Fruit fly (Drosophila melanogaster) whole organism, pupa: ENCODE measurements around the gene Cpr66D.

Experiments used
- CG12605 ChIP-seq: fragments of 200-800 bp; sonication (Bioruptor generic); IDR thresholded peaks from 2 replicates; pipeline ENCODE4 v1.3.6; 2022; ENCODE audit warnings: missing biosample characterization, missing genetic modification characterization
- CG14655 ChIP-seq: fragments of 200-800 bp; sonication (Bioruptor generic); optimal IDR thresholded peaks from 3 replicates; lab custom pipeline; 2017; ENCODE audit warnings: mild to moderate bottlenecking, missing biosample characterization, missing genetic modification reagents, missing genetic modification characterization
- CG17806 ChIP-seq: fragments of 200-800 bp; sonication (Bioruptor generic); optimal IDR thresholded peaks from 2 replicates; lab custom pipeline; 2018; ENCODE audit warnings: missing biosample characterization, mild to moderate bottlenecking, missing genetic modification characterization, moderate library complexity
- CG34367 ChIP-seq: fragments of 200-800 bp; sonication (Bioruptor generic); optimal IDR thresholded peaks from 2 replicates; lab custom pipeline; 2018; ENCODE audit warnings: missing biosample characterization, mild to moderate bottlenecking, missing genetic modification characterization
- CG8301 ChIP-seq: fragments of 200-800 bp; sonication (Bioruptor generic); optimal IDR thresholded peaks from 2 replicates; lab custom pipeline; 2018; ENCODE audit warnings: missing biosample characterization, mild to moderate bottlenecking, missing genetic modification characterization
- CG9948 ChIP-seq: fragments of 200-800 bp; sonication (Bioruptor generic); optimal IDR thresholded peaks from 2 replicates; lab custom pipeline; 2018; ENCODE audit warnings: missing biosample characterization, mild to moderate bottlenecking, missing genetic modification characterization, moderate library complexity
- EcR ChIP-seq: fragments of 200-800 bp; sonication (Bioruptor generic); optimal IDR thresholded peaks from 3 replicates; lab custom pipeline; 2019; ENCODE audit warnings: missing biosample characterization, missing genetic modification characterization, mild to moderate bottlenecking, moderate library complexity, missing genetic modification reagents
- Ets98B ChIP-seq: fragments of 200-800 bp; sonication (Bioruptor generic); IDR thresholded peaks from 2 replicates; pipeline ENCODE4 v1.3.6; 2022; ENCODE audit warnings: missing biosample characterization, missing genetic modification characterization
- Pif1B ChIP-seq: fragments of 200-800 bp; sonication (Bioruptor generic); optimal IDR thresholded peaks from 3 replicates; lab custom pipeline; 2016; ENCODE audit warnings: missing biosample characterization, missing genetic modification characterization
- Snoo ChIP-seq: fragments of 200-800 bp; sonication (Bioruptor generic); optimal IDR thresholded peaks from 3 replicates; lab custom pipeline; 2017; ENCODE audit warnings: missing biosample characterization, mild to moderate bottlenecking, missing genetic modification characterization, inconsistent platforms
- fd96Ca ChIP-seq: fragments of 200-800 bp; sonication (Bioruptor generic); IDR thresholded peaks from 3 replicates; pipeline ENCODE4 v1.3.6; 2022; ENCODE audit warnings: missing biosample characterization, missing genetic modification characterization

DNA sequence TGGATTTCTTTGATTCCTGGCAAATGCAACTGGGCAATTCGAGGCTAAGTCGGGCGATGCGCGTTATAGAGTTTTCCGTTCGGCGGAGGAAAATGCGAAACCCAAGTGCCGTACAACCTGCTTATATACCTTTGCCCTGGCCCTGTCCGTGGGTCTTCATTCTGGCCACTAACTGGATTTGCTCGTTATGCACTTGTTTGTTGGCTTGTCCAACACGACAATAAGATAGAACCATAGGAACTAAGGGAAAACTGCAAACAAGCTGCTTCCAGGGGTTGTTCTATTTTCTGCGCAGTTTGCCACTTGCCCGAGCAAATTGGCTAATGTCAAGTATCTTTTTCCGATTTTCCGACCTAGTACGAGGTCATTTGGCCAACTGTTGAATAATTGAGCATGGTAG lies 8.6 kb downstream of the Cpr66D start, which contains the start of gene Arr2:
- TF ChIP-seq CG8301 (tag; lab: Kevin White, UChicago) (no peak), CG14655 (GFP tag; lab: Kevin White, UChicago) (no peak), CG34367 (tag; lab: Kevin White, UChicago) (no peak), Ets98B (GFP tag; lab: Robert Waterston, UW) (no peak), Snoo (tag; lab: Kevin White, UChicago) (no peak), CG12605 (no peak), Pif1B (no peak), EcR (no peak), CG17806 (no peak), fd96Ca (GFP tag; lab: Robert Waterston, UW) (no peak), CG9948 (no peak)
